Worm (Caenorhabditis elegans) whole organism, mixed stage, embryonic: ENCODE data around the gene C17F4.2.

Experiments
- M03D4.4 ChIP-seq: sonication (generic microtip); optimal IDR thresholded peaks from 2 replicates; lab custom pipeline; 2017; ENCODE audit warnings: mild to moderate bottlenecking, missing genetic modification characterization, missing compliant biosample characterization
- drap-1 ChIP-seq: fragments of 200-800 bp; sonication (Bioruptor generic); optimal IDR thresholded peaks from 3 replicates; lab custom pipeline; 2018; ENCODE audit warnings: mild to moderate bottlenecking, missing genetic modification characterization, missing compliant biosample characterization
- nhr-237 ChIP-seq: fragments of 150-350 bp; optimal IDR thresholded peaks from 2 replicates; lab custom pipeline; 2014; ENCODE audit warnings: missing biosample characterization, missing genetic modification characterization
- sem-2 ChIP-seq: fragments of 200-800 bp; sonication (Bioruptor generic); optimal IDR thresholded peaks from 2 replicates; lab custom pipeline; 2018; ENCODE audit warnings: mild to moderate bottlenecking, missing genetic modification characterization, missing compliant biosample characterization

DNA sequence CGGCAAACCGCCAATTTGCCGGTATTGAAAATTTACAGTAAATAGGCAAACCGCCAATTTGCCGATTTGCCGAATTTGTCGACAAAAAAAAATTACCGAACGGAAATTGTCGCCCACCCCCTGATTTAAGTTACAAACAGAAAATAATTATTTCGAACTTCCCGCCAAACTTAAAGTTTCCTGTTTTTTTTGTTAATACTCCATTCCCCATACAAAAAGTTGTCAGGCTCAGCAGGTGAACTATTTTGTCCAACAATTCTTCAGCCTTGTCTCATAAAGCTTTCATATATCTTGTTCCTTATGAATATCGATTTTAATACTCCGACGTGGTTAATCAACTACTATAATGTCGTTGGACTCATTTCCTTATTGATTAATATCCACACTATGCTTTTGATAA, 45.1 kb upstream of the C17F4.2 start, which contains the start of gene sri-50:
- no peak for TF ChIP-seq drap-1 (GFP tag; lab: Kevin White, UChicago)
- TF ChIP-seq M03D4.4 = no peak
- TF ChIP-seq nhr-237 = no peak
- no peak for TF ChIP-seq sem-2 (GFP tag; lab: Kevin White, UChicago)
